Fruit fly (Drosophila melanogaster) whole organism, embryonic: ENCODE results near the gene CG15014.
A peak's percentile ranks its signal among the peaks of the same experiment; 100 is the strongest.

Experiments
- Abd-B ChIP-seq: fragments of 200-800 bp; sonication (Bioruptor generic); optimal IDR thresholded peaks from 2 replicates; lab custom pipeline; 2018; ENCODE audit warnings: missing biosample characterization, mild to moderate bottlenecking, missing genetic modification characterization, moderate library complexity
- C15 ChIP-seq: fragments of 200-800 bp; sonication (Bioruptor generic); IDR thresholded peaks from 3 replicates; pipeline ENCODE4 v1.3.6; 2022; ENCODE audit warnings: missing biosample characterization, missing genetic modification characterization
- CG11504 ChIP-seq: fragments of 200-800 bp; sonication (Bioruptor generic); optimal IDR thresholded peaks from 3 replicates; lab custom pipeline; 2019; ENCODE audit warnings: missing biosample characterization, mild to moderate bottlenecking, missing genetic modification characterization, moderate library complexity
- CG1233 ChIP-seq: fragments of 200-800 bp; sonication (Bioruptor generic); optimal IDR thresholded peaks from 4 replicates; lab custom pipeline; 2018; ENCODE audit warnings: missing biosample characterization, mild to moderate bottlenecking, missing genetic modification characterization
- CG12942 ChIP-seq: fragments of 200-800 bp; sonication (Bioruptor generic); optimal IDR thresholded peaks from 3 replicates; lab custom pipeline; 2016; ENCODE audit warnings: missing biosample characterization, missing genetic modification characterization
- CG13624 ChIP-seq: fragments of 200-800 bp; sonication (Bioruptor generic); optimal IDR thresholded peaks from 2 replicates; lab custom pipeline; 2016; ENCODE audit warnings: missing biosample characterization, missing genetic modification characterization
- CG14710 ChIP-seq: fragments of 200-800 bp; sonication (Bioruptor generic); optimal IDR thresholded peaks from 3 replicates; lab custom pipeline; 2019; ENCODE audit warnings: missing biosample characterization, mild to moderate bottlenecking, missing genetic modification characterization, moderate library complexity
- CG1602 ChIP-seq: fragments of 200-800 bp; sonication (Bioruptor generic); optimal IDR thresholded peaks from 3 replicates; lab custom pipeline; 2016; ENCODE audit warnings: missing biosample characterization, missing genetic modification characterization
- CG1603 ChIP-seq: fragments of 200-800 bp; sonication (Bioruptor generic); optimal IDR thresholded peaks from 2 replicates; lab custom pipeline; 2019; ENCODE audit warnings: missing biosample characterization, mild to moderate bottlenecking, missing genetic modification characterization, moderate library complexity
- CG2116 ChIP-seq: fragments of 200-800 bp; sonication (Bioruptor generic); optimal IDR thresholded peaks from 3 replicates; lab custom pipeline; 2018; ENCODE audit warnings: missing biosample characterization, mild to moderate bottlenecking, missing genetic modification characterization
- CG2120 ChIP-seq: fragments of 200-800 bp; sonication (Bioruptor generic); optimal IDR thresholded peaks from 3 replicates; lab custom pipeline; 2016; ENCODE audit warnings: missing biosample characterization, missing genetic modification characterization
- CG2875 ChIP-seq: fragments of 200-800 bp; sonication (Bioruptor generic); optimal IDR thresholded peaks from 2 replicates; lab custom pipeline; 2017; ENCODE audit warnings: missing biosample characterization, mild to moderate bottlenecking, missing genetic modification characterization, missing genetic modification reagents
- CG31224 ChIP-seq: fragments of 200-800 bp; sonication (Bioruptor generic); IDR thresholded peaks from 2 replicates; pipeline ENCODE4 v1.3.6; 2022; ENCODE audit warnings: missing biosample characterization, missing genetic modification characterization
- CG5180 ChIP-seq: fragments of 200-800 bp; sonication (Bioruptor generic); optimal IDR thresholded peaks from 3 replicates; lab custom pipeline; 2017; ENCODE audit warnings: missing biosample characterization, missing genetic modification characterization, mild to moderate bottlenecking, moderate library complexity, missing genetic modification reagents
- CG6813 ChIP-seq: fragments of 200-800 bp; sonication (Bioruptor generic); optimal IDR thresholded peaks from 2 replicates; lab custom pipeline; 2017; ENCODE audit warnings: missing biosample characterization, missing genetic modification characterization, mild to moderate bottlenecking, moderate library complexity, missing genetic modification reagents
- CG8359 ChIP-seq: fragments of 200-800 bp; sonication (Bioruptor generic); optimal IDR thresholded peaks from 2 replicates; lab custom pipeline; 2017; ENCODE audit warnings: missing biosample characterization, mild to moderate bottlenecking, missing genetic modification characterization, borderline replicate concordance
- CG8944 ChIP-seq: fragments of 200-800 bp; sonication (Bioruptor generic); optimal IDR thresholded peaks from 3 replicates; lab custom pipeline; 2016; ENCODE audit warnings: missing biosample characterization, missing genetic modification characterization
- CG9437 ChIP-seq: fragments of 200-800 bp; sonication (Bioruptor generic); optimal IDR thresholded peaks from 2 replicates; lab custom pipeline; 2018; ENCODE audit warnings: missing biosample characterization, mild to moderate bottlenecking, missing genetic modification characterization
- Camta ChIP-seq: fragments of 200-800 bp; sonication (Bioruptor generic); optimal IDR thresholded peaks from 2 replicates; lab custom pipeline; 2016; ENCODE audit warnings: missing biosample characterization, missing genetic modification characterization
- Deaf1 ChIP-seq: fragments of 200-800 bp; optimal IDR thresholded peaks from 3 replicates; lab custom pipeline; 2019; ENCODE audit warnings: missing biosample characterization, mild to moderate bottlenecking, missing genetic modification characterization, moderate library complexity
- Drgx ChIP-seq: fragments of 200-800 bp; sonication (Bioruptor generic); IDR thresholded peaks from 2 replicates; pipeline ENCODE4 v1.3.6; 2022; ENCODE audit warnings: missing biosample characterization, missing genetic modification characterization
- HmgZ ChIP-seq: fragments of 200-800 bp; sonication (Bioruptor generic); optimal IDR thresholded peaks from 2 replicates; lab custom pipeline; 2018; ENCODE audit warnings: missing biosample characterization, mild to moderate bottlenecking, missing genetic modification characterization
- Mad ChIP-seq: fragments of 200-800 bp; sonication (Bioruptor generic); optimal IDR thresholded peaks from 2 replicates; lab custom pipeline; 2016; ENCODE audit warnings: missing biosample characterization, missing genetic modification characterization
- Nf-YA ChIP-seq: fragments of 200-800 bp; sonication (Bioruptor generic); IDR thresholded peaks from 2 replicates; pipeline ENCODE4 v1.3.6; 2022; ENCODE audit warnings: missing biosample characterization, missing genetic modification characterization
- NfI ChIP-seq: fragments of 200-800 bp; sonication (Bioruptor generic); optimal IDR thresholded peaks from 3 replicates; lab custom pipeline; 2018; ENCODE audit warnings: missing biosample characterization, mild to moderate bottlenecking, missing genetic modification characterization, moderate library complexity
- PHDP ChIP-seq: fragments of 200-800 bp; sonication (Bioruptor generic); optimal IDR thresholded peaks from 3 replicates; lab custom pipeline; 2018; ENCODE audit warnings: missing biosample characterization, mild to moderate bottlenecking, missing genetic modification characterization, moderate library complexity
- Poxn ChIP-seq: fragments of 200-800 bp; sonication (Bioruptor generic); IDR thresholded peaks from 2 replicates; pipeline ENCODE4 v1.3.6; 2022; ENCODE audit warnings: missing biosample characterization, missing genetic modification characterization
- chinmo ChIP-seq: fragments of 200-800 bp; sonication (Bioruptor generic); IDR thresholded peaks from 4 replicates; pipeline ENCODE4 v1.3.6; 2022; ENCODE audit warnings: missing biosample characterization, missing genetic modification characterization; ENCODE audit not compliant: partially characterized antibody
- crol ChIP-seq: fragments of 200-800 bp; sonication (Bioruptor generic); IDR thresholded peaks from 2 replicates; pipeline ENCODE4 v1.3.6; 2022; ENCODE audit warnings: missing biosample characterization, missing genetic modification characterization
- fu2 ChIP-seq: fragments of 200-800 bp; sonication (Bioruptor generic); optimal IDR thresholded peaks from 2 replicates; lab custom pipeline; 2016; ENCODE audit warnings: missing biosample characterization, missing genetic modification characterization
- gt ChIP-seq: fragments of 200-800 bp; sonication (Bioruptor generic); IDR thresholded peaks from 2 replicates; pipeline ENCODE4 v1.3.6; 2022; ENCODE audit warnings: missing biosample characterization, missing genetic modification characterization
- ind ChIP-seq: fragments of 200-800 bp; sonication (Bioruptor generic); optimal IDR thresholded peaks from 3 replicates; lab custom pipeline; 2016; ENCODE audit warnings: missing biosample characterization, missing genetic modification characterization
- inv ChIP-seq: fragments of 200-800 bp; sonication (Bioruptor generic); IDR thresholded peaks from 2 replicates; pipeline ENCODE4 v1.3.6; 2022; ENCODE audit warnings: missing biosample characterization, missing genetic modification characterization; ENCODE audit not compliant: partially characterized antibody
- lov ChIP-seq, 2 experiments: fragments of 200-800 bp in 1 of 2; fragments of >200 bp in 1 of 2; sonication (Bioruptor generic) in 1 of 2; IDR thresholded peaks in 1 of 2; optimal IDR thresholded peaks in 1 of 2; 2 replicates in 1 of 2; 3 replicates in 1 of 2; pipeline versions ENCODE4 v1.3.6 to Lab custom; 2017 to 2022; ENCODE audit warnings: missing biosample characterization in 1 of 2, missing genetic modification characterization in 1 of 2
- onecut ChIP-seq: fragments of 200-800 bp; sonication (Bioruptor generic); IDR thresholded peaks from 2 replicates; pipeline ENCODE4 v1.3.6; 2022; ENCODE audit warnings: missing biosample characterization, missing genetic modification characterization
- pan ChIP-seq, 4 experiments: fragments of >200 bp in 3 of 4; fragments of 200-800 bp in 1 of 4; sonication (Bioruptor generic) in 1 of 4; optimal IDR thresholded peaks in 3 of 4; IDR thresholded peaks in 1 of 4; 2 replicates each; pipeline versions ENCODE4 v1.3.6 to Lab custom; 2017 to 2022; ENCODE audit warnings: missing biosample characterization in 2 of 4, missing genetic modification characterization in 2 of 4, mixed read lengths in 1 of 4
- psq ChIP-seq: fragments of 200-800 bp; sonication (Bioruptor generic); optimal IDR thresholded peaks from 2 replicates; lab custom pipeline; 2017; ENCODE audit warnings: missing biosample characterization, missing genetic modification characterization
- sens ChIP-seq: fragments of 200-800 bp; sonication (Bioruptor generic); peaks from one replicate; lab custom pipeline; 2016; ENCODE audit warnings: missing biosample characterization, missing genetic modification characterization
- slou ChIP-seq: fragments of 200-800 bp; sonication (Bioruptor generic); optimal IDR thresholded peaks from 3 replicates; lab custom pipeline; 2016; ENCODE audit warnings: missing biosample characterization, missing genetic modification characterization
- sr ChIP-seq: fragments of 200-800 bp; sonication (Bioruptor generic); IDR thresholded peaks from 3 replicates; pipeline ENCODE4 v1.3.6; 2022; ENCODE audit warnings: missing biosample characterization, missing genetic modification characterization
- sug ChIP-seq: fragments of 200-800 bp; optimal IDR thresholded peaks from 2 replicates; lab custom pipeline; 2019; ENCODE audit warnings: missing biosample characterization, mild to moderate bottlenecking, missing genetic modification characterization, moderate library complexity
- zfh2 ChIP-seq: fragments of 200-800 bp; sonication (Bioruptor generic); optimal IDR thresholded peaks from 2 replicates; lab custom pipeline; 2016; ENCODE audit warnings: missing biosample characterization, missing genetic modification characterization

The CG15014 gene

dm6 chr3L:4353657-4354075 is 31.6 kb upstream of the CG15014 start (continued):
- TF ChIP-seq sr (GFP tag; lab: Robert Waterston, UW) (no peak), CG2875 (GFP tag; lab: Kevin White, UChicago) (no peak), lov (optimal IDR thresholded peaks at IDR 0.05; lab: Kevin White, UChicago) (no peak), lov (GFP tag; IDR thresholded peaks at IDR 0.05; lab: Robert Waterston, UW) (0 out of 3 replicates have a peak, but pooled peaks have one; percentile 8), ind (peak; percentile 29), CG1603 (peak; percentile 39), gt (no peak), slou (GFP tag; lab: Kevin White, UChicago) (no peak), inv (GFP tag; lab: Robert Waterston, UW) (no peak), CG12942 (GFP tag; lab: Kevin White, UChicago) (no peak), CG6813 (peak; percentile 49), fu2 (GFP tag; lab: Kevin White, UChicago) (no peak), Abd-B (GFP tag; lab: Kevin White, UChicago) (peak; percentile 11), CG2116 (GFP tag; lab: Kevin White, UChicago) (no peak), pan (optimal IDR thresholded peaks at IDR 0.05; lab: Kevin White, UChicago) (no peak), pan (GFP tag; optimal IDR thresholded peaks at IDR 0.05 in 1 of 2, IDR thresholded peaks at IDR 0.05 in 1 of 2) (no peak), crol (GFP tag; lab: Robert Waterston, UW) (0 out of 2 replicates have a peak, but pooled peaks have one; percentile 38), Poxn (GFP tag; lab: Robert Waterston, UW) (no peak), CG1602 (GFP tag; lab: Kevin White, UChicago) (no peak), Nf-YA (GFP tag; lab: Robert Waterston, UW) (no peak), CG13624 (peak; percentile 23), CG5180 (GFP tag; lab: Kevin White, UChicago) (peak; percentile 29), Mad (GFP tag; lab: Kevin White, UChicago) (no peak), CG14710 (no peak), CG8944 (GFP tag; lab: Kevin White, UChicago) (peak; percentile 21), psq (GFP tag; lab: Kevin White, UChicago) (no peak), HmgZ (tag; lab: Kevin White, UChicago) (no peak), C15 (GFP tag; lab: Robert Waterston, UW) (no peak), NfI (GFP tag; lab: Kevin White, UChicago) (peak; percentile 34), CG2120 (GFP tag; lab: Kevin White, UChicago) (peak; percentile 60), sug (tag; lab: Kevin White, UChicago) (peak; percentile 7), Deaf1 (tag; lab: Kevin White, UChicago) (no peak), CG1233 (GFP tag; lab: Kevin White, UChicago) (peak; percentile 37), CG8359 (GFP tag; lab: Kevin White, UChicago) (no peak)

dm6 chr3L:4352649-4353048 is 30.6 kb upstream of the CG15014 start:
- peak; percentile 88 for TF ChIP-seq CG11504 (tag; lab: Kevin White, UChicago)
- no peak for TF ChIP-seq zfh2 (GFP tag; lab: Kevin White, UChicago)
- TF ChIP-seq CG31224 (GFP tag; lab: Robert Waterston, UW) = no peak
- TF ChIP-seq CG9437 (GFP tag; lab: Kevin White, UChicago) = no peak
- TF ChIP-seq onecut = 0 out of 2 replicates have a peak, but pooled peaks have one; percentile 20

- TF ChIP-seq Drgx = 0 out of 2 replicates have a peak, but pooled peaks have one; percentile 7
- TF ChIP-seq chinmo = no peak
- no peak for TF ChIP-seq PHDP
- TF ChIP-seq sens = peak; percentile 38
- TF ChIP-seq Camta (GFP tag; lab: Kevin White, UChicago) = no peak
These were observed 29.9 kb upstream of the CG15014 start for dm6 chr3L:4352009-4352408.
